Fruit fly (Drosophila melanogaster): ENCODE data around the gene CG13481.
A peak's percentile ranks its signal among the peaks of the same experiment; 100 is the strongest.

CG13481 gene

dm6 chr3L:14325285-14325684 lies 44.2 kb downstream of the CG13481 start (continued):
- TF ChIP-seq CG11762 (GFP tag; optimal IDR thresholded peaks at IDR 0.05; ENCODE audit: insufficient read depth): peak; percentile 27
- TF ChIP-seq Hr4 (GFP tag; optimal IDR thresholded peaks at IDR 0.05): peak; percentile 36
- TF ChIP-seq Eip93F (GFP tag; optimal IDR thresholded peaks at IDR 0.05): no peak
- TF ChIP-seq Eip78C (GFP tag): peak; percentile 79
- TF ChIP-seq CG11294 (GFP tag; IDR thresholded peaks at IDR 0.05): no peak
- TF ChIP-seq esn (GFP tag; optimal IDR thresholded peaks at IDR 0.05): peak; percentile 32
- no peak for TF ChIP-seq CG16779 (tag; optimal IDR thresholded peaks at IDR 0.05)
- TF ChIP-seq CG9139 (GFP tag; optimal IDR thresholded peaks at IDR 0.05): no peak
- peak; percentile 44 for TF ChIP-seq CG3919 (GFP tag; optimal IDR thresholded peaks at IDR 0.05)
- TF ChIP-seq CG32006 (GFP tag; optimal IDR thresholded peaks at IDR 0.05): peak; percentile 64
- TF ChIP-seq Gug (GFP tag; IDR thresholded peaks at IDR 0.05): no peak
- no peak for TF ChIP-seq fd85E (GFP tag; optimal IDR thresholded peaks at IDR 0.05)
- TF ChIP-seq CG10631 (GFP tag; optimal IDR thresholded peaks at IDR 0.05): peak; percentile 45
- TF ChIP-seq cyc (GFP tag; optimal IDR thresholded peaks at IDR 0.05): peak; percentile 3
- TF ChIP-seq dac (GFP tag; optimal IDR thresholded peaks at IDR 0.05): no peak
- TF ChIP-seq salr (GFP tag; optimal IDR thresholded peaks at IDR 0.05): peak in 1 of 2 experiments; percentile 48
- TF ChIP-seq Sox14 (GFP tag; optimal IDR thresholded peaks at IDR 0.05): no peak
- TF ChIP-seq ss (GFP tag; optimal IDR thresholded peaks at IDR 0.05): no peak
- peak; percentile 11 for TF ChIP-seq CG31627 (GFP tag; optimal IDR thresholded peaks at IDR 0.05)
- TF ChIP-seq Eip75B (GFP tag; optimal IDR thresholded peaks at IDR 0.05): peak; percentile 18
- peak; percentile 33 for TF ChIP-seq CG34406 (GFP tag; optimal IDR thresholded peaks at IDR 0.05)
- TF ChIP-seq Smox (GFP tag; optimal IDR thresholded peaks at IDR 0.05): no peak
- TF ChIP-seq fd59A (GFP tag; optimal IDR thresholded peaks at IDR 0.05): no peak
- TF ChIP-seq fkh (GFP tag; optimal IDR thresholded peaks at IDR 0.05): no peak
- TF ChIP-seq Sox102F (GFP tag; optimal IDR thresholded peaks at IDR 0.05): no peak
- peak; percentile 56 for TF ChIP-seq svp (GFP tag)
- peak; percentile 12 for TF ChIP-seq topi (GFP tag; optimal IDR thresholded peaks at IDR 0.05)
- TF ChIP-seq OdsH (GFP tag; optimal IDR thresholded peaks at IDR 0.05): peak; percentile 50

dm6 chr3L:14322268-14322784 lies 47.2 kb downstream of the CG13481 start:
- no peak for TF ChIP-seq fd59A (GFP tag; optimal IDR thresholded peaks at IDR 0.05)
- no peak for TF ChIP-seq ss (GFP tag; optimal IDR thresholded peaks at IDR 0.05)
- TF ChIP-seq CG3919 (GFP tag; optimal IDR thresholded peaks at IDR 0.05): no peak
- TF ChIP-seq salr (GFP tag; optimal IDR thresholded peaks at IDR 0.05): peak in 1 of 2 experiments; percentile 21
- TF ChIP-seq Lpt (GFP tag; optimal IDR thresholded peaks at IDR 0.05): no peak
- TF ChIP-seq Sox15 (GFP tag; optimal IDR thresholded peaks at IDR 0.05): no peak
- no peak for TF ChIP-seq Smox (GFP tag; optimal IDR thresholded peaks at IDR 0.05)
- TF ChIP-seq net (GFP tag; optimal IDR thresholded peaks at IDR 0.05): peak; percentile 9
- no peak for TF ChIP-seq vri (GFP tag; optimal IDR thresholded peaks at IDR 0.05)
- no peak for TF ChIP-seq eg (GFP tag; IDR thresholded peaks at IDR 0.05)
- no peak for TF ChIP-seq CG8319 (GFP tag; optimal IDR thresholded peaks at IDR 0.05)
- TF ChIP-seq Eip78C (GFP tag): peak; percentile 89
- TF ChIP-seq cyc (GFP tag; optimal IDR thresholded peaks at IDR 0.05): no peak
- TF ChIP-seq Met (GFP tag; optimal IDR thresholded peaks at IDR 0.05): peak; percentile 10
- TF ChIP-seq CG11294 (GFP tag; IDR thresholded peaks at IDR 0.05): no peak
- no peak for TF ChIP-seq dac (GFP tag; optimal IDR thresholded peaks at IDR 0.05)
- TF ChIP-seq CG15336 (GFP tag; IDR thresholded peaks at IDR 0.05): peak; percentile 49
- peak; percentile 11 for TF ChIP-seq spab (GFP tag; optimal IDR thresholded peaks at IDR 0.05)
- TF ChIP-seq dsx (GFP tag; optimal IDR thresholded peaks at IDR 0.05; ENCODE audit: poor library complexity, severe bottlenecking): no peak
- no peak for TF ChIP-seq Hr38 (GFP tag; optimal IDR thresholded peaks at IDR 0.05)
- TF ChIP-seq achi (GFP tag; optimal IDR thresholded peaks at IDR 0.05): peak; percentile 10
- no peak for TF ChIP-seq CG9139 (GFP tag; optimal IDR thresholded peaks at IDR 0.05)
- TF ChIP-seq acj6 (GFP tag; optimal IDR thresholded peaks at IDR 0.05): peak; percentile 27
- TF ChIP-seq CG8632 (GFP tag; optimal IDR thresholded peaks at IDR 0.05): no peak
- TF ChIP-seq svp (GFP tag): peak; percentile 50
- TF ChIP-seq CG6163 (GFP tag; IDR thresholded peaks at IDR 0.05): peak; percentile 5; the same call in 1 of the 3 replicates
- TF ChIP-seq topi (GFP tag; optimal IDR thresholded peaks at IDR 0.05): peak; percentile 19
- peak; percentile 13 for TF ChIP-seq CG3032 (tag; optimal IDR thresholded peaks at IDR 0.05)
- no peak for TF ChIP-seq Gug (GFP tag; IDR thresholded peaks at IDR 0.05)
- TF ChIP-seq Hr4 (GFP tag; optimal IDR thresholded peaks at IDR 0.05): peak; percentile 52
- no peak for TF ChIP-seq CG7368 (GFP tag; optimal IDR thresholded peaks at IDR 0.05)
- peak; percentile 16 for TF ChIP-seq Hr39 (GFP tag; optimal IDR thresholded peaks at IDR 0.05)
- TF ChIP-seq CG11902 (GFP tag; optimal IDR thresholded peaks at IDR 0.05): no peak
- TF ChIP-seq CG6276 (GFP tag; optimal IDR thresholded peaks at IDR 0.05): no peak
- no peak for TF ChIP-seq CG1621 (tag; optimal IDR thresholded peaks at IDR 0.05)
- no peak for TF ChIP-seq fkh (GFP tag; optimal IDR thresholded peaks at IDR 0.05)
